Fruit fly (Drosophila melanogaster) Kc167 (cell line): Measurements from ENCODE around the gene CG31404.

Experiments
- Myc ChIP-seq: fragments of >200 bp; optimal IDR thresholded peaks from 2 replicates; lab custom pipeline; 2017; ENCODE audit warnings: missing external identifiers
- Sin3A ChIP-seq: fragments of >200 bp; optimal IDR thresholded peaks from 2 replicates; lab custom pipeline; 2018; ENCODE audit warnings: missing external identifiers
- h ChIP-seq: fragments of >200 bp; optimal IDR thresholded peaks from 3 replicates; lab custom pipeline; 2018; ENCODE audit warnings: missing external identifiers
- psq ChIP-seq: fragments of >200 bp; optimal IDR thresholded peaks from 2 replicates; lab custom pipeline; 2017; ENCODE audit warnings: missing external identifiers
- ttk ChIP-seq: sonication (Bioruptor generic); optimal IDR thresholded peaks from 2 replicates; lab custom pipeline; 2017; ENCODE audit warnings: missing external identifiers

dm6 chr3R:19335482-19335881, 40.3 kb downstream of the CG31404 start:
- no peak for TF ChIP-seq psq
- TF ChIP-seq Sin3A: no peak
- TF ChIP-seq h (lab: Kevin White, UChicago): no peak
- TF ChIP-seq ttk: no peak
- no peak for TF ChIP-seq Myc (lab: Kevin White, UChicago)
